Worm (Caenorhabditis elegans): ENCODE data around the gene Y43F8B.2.

- TF ChIP-seq elt-1 (tag; optimal IDR thresholded peaks at IDR 0.05): no peak
- no peak for TF ChIP-seq unc-62 (GFP tag; optimal IDR thresholded peaks at IDR 0.05)
- TF ChIP-seq nhr-237 (tag; optimal IDR thresholded peaks at IDR 0.05): no peak
- no peak for TF ChIP-seq skn-1 (tag; optimal IDR thresholded peaks at IDR 0.05)
- no peak for TF ChIP-seq nhr-12 (tag; optimal IDR thresholded peaks at IDR 0.05)
- TF ChIP-seq unc-39 (tag; optimal IDR thresholded peaks at IDR 0.05): no peak
- no peak for TF ChIP-seq nhr-28 (tag; optimal IDR thresholded peaks at IDR 0.05)
- no peak for TF ChIP-seq daf-12 (tag; optimal IDR thresholded peaks at IDR 0.05)
- no peak for TF ChIP-seq tbx-2 (tag; optimal IDR thresholded peaks at IDR 0.05)
- no peak for TF ChIP-seq zag-1 (tag; optimal IDR thresholded peaks at IDR 0.05)
- no peak for TF ChIP-seq nhr-77 (tag; optimal IDR thresholded peaks at IDR 0.05)
- TF ChIP-seq nhr-43 (tag; optimal IDR thresholded peaks at IDR 0.05; ENCODE audit: poor library complexity, severe bottlenecking): no peak
- no peak for TF ChIP-seq ceh-16 (tag; optimal IDR thresholded peaks at IDR 0.05)
Observed at ce11 chrV:19509061-19509460, 23.8 kb downstream of the Y43F8B.2 start.

Measured in whole organism, L3 larva.